Worm (Caenorhabditis elegans): ENCODE measurements around the gene tut-1.

Gene tut-1

ce11 chrIV:125881-126781 lies 4.6 kb upstream of the tut-1 start, which contains the start of the genes grld-1 and cox-6C:
grld-1 (minus strand) TSS chrIV:125931.
cox-6C (plus strand) TSS chrIV:126731.
- no peak for TF ChIP-seq mab-5 (tag; optimal IDR thresholded peaks at IDR 0.05)
- TF ChIP-seq egl-27 (tag; optimal IDR thresholded peaks at IDR 0.05) = peak; percentile 1
- TF ChIP-seq aly-2 (tag; optimal IDR thresholded peaks at IDR 0.05) = no peak
- peak; percentile 53 for TF ChIP-seq crh-2 (tag; optimal IDR thresholded peaks at IDR 0.05)
- no peak for TF ChIP-seq ceh-16 (tag; optimal IDR thresholded peaks at IDR 0.05)
- TF ChIP-seq nhr-10 (tag; optimal IDR thresholded peaks at IDR 0.05) = no peak
- peak; percentile 51 for TF ChIP-seq sma-3 (GFP tag; optimal IDR thresholded peaks at IDR 0.05)
- no peak for TF ChIP-seq skn-1 (tag; optimal IDR thresholded peaks at IDR 0.05)
- no peak for TF ChIP-seq blmp-1 (tag; optimal IDR thresholded peaks at IDR 0.05; ENCODE audit: insufficient read depth)
- no peak for TF ChIP-seq nhr-77 (tag; optimal IDR thresholded peaks at IDR 0.05)
- no peak for TF ChIP-seq R02D3.7 (tag; optimal IDR thresholded peaks at IDR 0.05)
- no peak for TF ChIP-seq Y55F3AM.14 (GFP tag; optimal IDR thresholded peaks at IDR 0.05)
- peak; percentile 25 for TF ChIP-seq sma-9 (GFP tag; optimal IDR thresholded peaks at IDR 0.05)
- TF ChIP-seq sma-9 (tag; optimal IDR thresholded peaks at IDR 0.05) = no peak
- TF ChIP-seq snpc-4 (tag; optimal IDR thresholded peaks at IDR 0.05) = no peak
- TF ChIP-seq lin-11 (tag; optimal IDR thresholded peaks at IDR 0.05) = peak; percentile 25
- no peak for TF ChIP-seq elt-1 (tag; optimal IDR thresholded peaks at IDR 0.05)
- TF ChIP-seq elt-3 (tag; optimal IDR thresholded peaks at IDR 0.05) = no peak
- TF ChIP-seq peb-1 (tag; optimal IDR thresholded peaks at IDR 0.05) = no peak
- no peak for TF ChIP-seq ztf-4 (tag; optimal IDR thresholded peaks at IDR 0.05)
- no peak for TF ChIP-seq lin-39 (tag; optimal IDR thresholded peaks at IDR 0.05)
- peak; percentile 78 for TF ChIP-seq unc-55 (GFP tag; optimal IDR thresholded peaks at IDR 0.05)
- no peak for TF ChIP-seq sem-4 (tag; optimal IDR thresholded peaks at IDR 0.05)
- no peak for TF ChIP-seq nhr-25 (tag; optimal IDR thresholded peaks at IDR 0.05)
- peak; percentile 5 for TF ChIP-seq nhr-6 (tag; optimal IDR thresholded peaks at IDR 0.05)
- peak; percentile 19 for TF ChIP-seq zag-1 (tag; optimal IDR thresholded peaks at IDR 0.05)
- TF ChIP-seq mdl-1 (tag; optimal IDR thresholded peaks at IDR 0.05) = peak in 1 of 2 experiments; percentile 14
- peak; percentile 86 to 97 for TF ChIP-seq lsy-2 (tag; optimal IDR thresholded peaks at IDR 0.05)
- TF ChIP-seq dmd-4 (tag; optimal IDR thresholded peaks at IDR 0.05) = no peak
- TF ChIP-seq ztf-1 (GFP tag; conservative IDR thresholded peaks at IDR 0.05) = no peak
- peak; percentile 64 for TF ChIP-seq F13H6.1 (tag; optimal IDR thresholded peaks at IDR 0.05)
- no peak for TF ChIP-seq nhr-12 (tag; optimal IDR thresholded peaks at IDR 0.05)
- no peak for TF ChIP-seq ztf-11 (tag; optimal IDR thresholded peaks at IDR 0.05)
- no peak for TF ChIP-seq nhr-237 (tag; optimal IDR thresholded peaks at IDR 0.05)
- no peak for TF ChIP-seq unc-39 (tag; optimal IDR thresholded peaks at IDR 0.05)
- TF ChIP-seq alr-1 (tag; optimal IDR thresholded peaks at IDR 0.05) = no peak
- peak; percentile 71 for TF ChIP-seq lin-13 (GFP tag; optimal IDR thresholded peaks at IDR 0.05)
- TF ChIP-seq nhr-129 (tag; optimal IDR thresholded peaks at IDR 0.05) = peak; percentile 58
- no peak for TF ChIP-seq unc-62 (GFP tag; optimal IDR thresholded peaks at IDR 0.05)
- no peak for TF ChIP-seq ceh-82 (tag; optimal IDR thresholded peaks at IDR 0.05)
- TF ChIP-seq nhr-23 (tag; optimal IDR thresholded peaks at IDR 0.05) = no peak
- TF ChIP-seq ama-1 (optimal IDR thresholded peaks at IDR 0.05) = no peak
- TF ChIP-seq fos-1 (tag; optimal IDR thresholded peaks at IDR 0.05) = peak; percentile 34
- TF ChIP-seq nhr-11 (tag; optimal IDR thresholded peaks at IDR 0.05) = no peak
- TF ChIP-seq gmeb-1 (tag; optimal IDR thresholded peaks at IDR 0.05) = peak; percentile 53
- no peak for TF ChIP-seq mbf-1 (tag; optimal IDR thresholded peaks at IDR 0.05)
- TF ChIP-seq ZK546.5 (tag; optimal IDR thresholded peaks at IDR 0.05) = no peak
- peak; percentile 67 for TF ChIP-seq C34F6.9 (tag; optimal IDR thresholded peaks at IDR 0.05)
- peak; percentile 9 for TF ChIP-seq nhr-21 (tag; optimal IDR thresholded peaks at IDR 0.05)

Measured in whole organism, L2 larva.